Worm (Caenorhabditis elegans): Measurements from ENCODE around the gene ostb-1.

DNA sequence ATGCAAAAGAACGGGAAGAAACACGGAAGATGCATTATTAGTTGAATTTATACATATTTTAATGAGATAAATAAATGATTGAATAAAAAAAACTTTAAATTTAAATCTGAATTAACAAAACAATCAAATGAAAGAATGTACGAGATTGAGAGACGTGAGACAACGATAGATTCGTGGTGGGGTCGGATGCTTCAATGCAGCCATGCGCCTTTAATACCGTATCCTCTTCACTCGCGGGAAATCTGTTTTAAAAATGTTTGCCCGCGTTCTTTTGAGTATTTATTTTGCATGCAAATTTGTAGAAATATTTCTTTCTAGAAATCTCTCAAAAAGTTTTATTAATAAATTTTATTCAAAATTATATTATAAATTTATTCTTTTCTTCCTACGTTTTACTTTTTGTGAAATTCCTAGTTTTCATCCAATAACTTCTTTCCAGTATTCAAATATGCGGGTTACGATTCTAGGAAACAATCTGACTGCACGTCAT, 16.1 kb downstream of the ostb-1 start, which contains the start of gene perm-1:
- TF ChIP-seq ZK546.5 (tag; optimal IDR thresholded peaks at IDR 0.05) (no peak), snpc-4 (tag; optimal IDR thresholded peaks at IDR 0.05) (no peak), zag-1 (tag; optimal IDR thresholded peaks at IDR 0.05) (no peak), elt-1 (tag; optimal IDR thresholded peaks at IDR 0.05) (no peak), fos-1 (tag; optimal IDR thresholded peaks at IDR 0.05) (no peak), lin-13 (GFP tag; optimal IDR thresholded peaks at IDR 0.05) (no peak), sma-9 (GFP tag; optimal IDR thresholded peaks at IDR 0.05) (no peak), sma-9 (tag; optimal IDR thresholded peaks at IDR 0.05) (no peak), unc-62 (GFP tag; optimal IDR thresholded peaks at IDR 0.05) (no peak)

Measured in whole organism, L2 larva.